Worm (Caenorhabditis elegans): ENCODE data around the gene frpr-4.

frpr-4 gene

ce11 chrII:5222830-5223229, 32.5 kb downstream of the frpr-4 start:
- peak; percentile 9 for TF ChIP-seq nhr-11 (tag; optimal IDR thresholded peaks at IDR 0.05)
- TF ChIP-seq aha-1 (tag): peak; percentile 46
- no peak for TF ChIP-seq nhr-25 (tag; optimal IDR thresholded peaks at IDR 0.05; ENCODE audit: borderline replicate concordance, insufficient read depth)

DNA sequence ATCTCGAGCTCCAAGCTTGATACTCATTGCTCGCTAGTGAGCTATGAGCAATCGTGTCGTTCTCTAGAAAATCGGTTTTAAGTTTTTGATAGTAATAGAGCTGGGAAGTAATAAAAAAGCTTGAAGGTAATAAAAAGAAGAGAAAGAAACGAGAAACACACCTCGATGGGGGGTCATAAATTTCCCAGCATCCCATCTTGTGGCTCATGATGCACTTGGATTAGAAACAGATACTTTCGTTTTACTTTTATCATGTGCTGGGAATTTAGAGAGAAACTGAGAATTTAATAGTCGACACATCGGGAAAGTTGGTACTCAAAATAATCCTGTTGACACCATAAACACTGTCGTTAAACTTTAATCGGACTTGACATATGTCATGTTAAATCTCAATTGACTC, 34.7 kb downstream of the frpr-4 start:
- TF ChIP-seq unc-62 (GFP tag; optimal IDR thresholded peaks at IDR 0.05 in 1 of 2) (peak in 1 of 2 experiments; percentile 58), unc-62 (tag; optimal IDR thresholded peaks at IDR 0.05) (no peak), ceh-20 (GFP tag; IDR thresholded peaks at IDR 0.05) (no peak), pqm-1 (tag; optimal IDR thresholded peaks at IDR 0.05) (no peak)

DNA sequence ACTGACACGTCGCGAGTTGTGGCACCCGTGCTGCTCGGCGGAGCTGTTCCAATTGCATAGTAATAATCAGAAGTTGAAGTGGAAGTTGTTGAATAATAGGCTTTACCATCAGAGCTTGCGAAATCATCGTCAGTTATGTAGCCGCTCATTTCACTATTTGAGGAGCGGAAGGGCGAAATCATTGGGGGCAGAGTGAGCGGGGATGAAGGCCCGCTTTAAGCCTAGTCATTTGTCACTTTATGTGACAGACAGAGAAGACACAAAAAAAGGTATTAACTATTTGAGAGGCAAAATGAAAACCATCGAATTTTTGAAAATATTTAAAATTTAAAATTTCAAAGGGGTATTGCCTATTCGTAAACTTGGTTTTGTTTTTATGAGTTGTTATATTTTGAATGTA, 37.0 kb downstream of the frpr-4 start:
- TF ChIP-seq aha-1 (tag) (peak; percentile 39), zfp-3 (GFP tag; conservative IDR thresholded peaks at IDR 0.05) (no peak)

- TF ChIP-seq ces-1 (GFP tag; optimal IDR thresholded peaks at IDR 0.05): no peak
- TF ChIP-seq F49E8.2 (tag; optimal IDR thresholded peaks at IDR 0.05; ENCODE audit: borderline replicate concordance): no peak
- TF ChIP-seq ZK337.2 (GFP tag; IDR thresholded peaks at IDR 0.05): no peak
- no peak for TF ChIP-seq mxl-2 (GFP tag; conservative IDR thresholded peaks at IDR 0.05)
- no peak for TF ChIP-seq ztf-7 (tag; optimal IDR thresholded peaks at IDR 0.05)
- no peak for TF ChIP-seq sdz-12 (GFP tag; optimal IDR thresholded peaks at IDR 0.05)
- no peak for TF ChIP-seq madf-5 (GFP tag; IDR thresholded peaks at IDR 0.05)
- no peak for TF ChIP-seq ceh-28 (tag; optimal IDR thresholded peaks at IDR 0.05)
- TF ChIP-seq ceh-62 (tag; optimal IDR thresholded peaks at IDR 0.05): no peak
These were observed 42.7 kb downstream of the frpr-4 start, which contains the start of gene C34F11.1 for ce11 chrII:5212675-5213074. C34F11.1 (plus strand) TSS chrII:5212975.

DNA sequence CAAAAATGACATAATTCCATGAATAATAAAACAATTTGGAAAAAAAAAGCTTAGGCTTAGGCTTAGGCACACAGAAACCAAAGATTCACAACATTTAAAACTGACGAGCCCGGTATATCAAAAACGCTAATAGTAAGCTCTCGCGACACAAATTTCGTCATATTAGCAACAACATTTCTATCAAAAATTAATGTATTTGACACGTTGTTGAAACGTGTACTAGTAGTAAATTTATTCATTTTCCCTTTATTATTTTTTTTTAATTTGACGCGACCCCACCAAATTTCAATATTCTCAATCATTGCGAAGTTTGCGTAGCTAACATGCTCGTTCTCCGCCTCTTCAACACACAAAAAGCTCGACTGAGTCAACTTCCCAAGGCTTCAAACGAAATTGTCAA, 43.4 kb downstream of the frpr-4 start, which contains the start of gene C34F11.2:
C34F11.2 (plus strand) TSS at position 301 of the 400 bp plus-strand sequence.
- TF ChIP-seq dpl-1 (GFP tag; optimal IDR thresholded peaks at IDR 0.05) (no peak), lin-39 (tag; optimal IDR thresholded peaks at IDR 0.05) (no peak), aha-1 (tag) (peak; percentile 90), nhr-111 (GFP tag; optimal IDR thresholded peaks at IDR 0.05) (no peak), T26A8.4 (GFP tag; IDR thresholded peaks at IDR 0.05) (no peak), dmd-6 (GFP tag; IDR thresholded peaks at IDR 0.05) (no peak)

DNA sequence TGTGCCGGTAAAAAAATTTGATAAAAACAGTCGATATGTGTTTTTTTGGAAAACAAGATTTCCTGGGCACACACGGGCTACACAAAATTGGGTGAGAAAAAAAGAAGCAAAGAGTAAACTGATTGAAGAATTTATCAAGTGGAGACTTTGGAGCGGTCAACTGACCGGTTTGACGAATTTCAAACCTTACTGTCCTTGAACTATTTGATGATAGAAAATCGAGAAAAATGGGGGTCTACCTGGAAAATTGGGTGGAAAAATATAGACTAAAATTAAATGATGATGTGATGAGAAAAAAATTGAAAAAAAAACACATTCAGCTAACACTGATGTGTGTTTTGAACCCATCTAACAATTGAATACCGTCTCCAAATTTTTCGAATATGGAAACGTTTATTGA, 44.5 kb downstream of the frpr-4 start, which contains the start of gene C34F11.8:
C34F11.8 (minus strand) TSS at position 135 of the 400 bp plus-strand sequence.
- TF ChIP-seq tag-97 (GFP tag; IDR thresholded peaks at IDR 0.05) (no peak), aha-1 (tag) (peak; percentile 27), unc-62 (GFP tag; optimal IDR thresholded peaks at IDR 0.05 in 1 of 2) (peak in 1 of 2 experiments; percentile 95), unc-62 (tag; optimal IDR thresholded peaks at IDR 0.05) (no peak), nhr-28 (tag; optimal IDR thresholded peaks at IDR 0.05) (peak; percentile 64)

DNA sequence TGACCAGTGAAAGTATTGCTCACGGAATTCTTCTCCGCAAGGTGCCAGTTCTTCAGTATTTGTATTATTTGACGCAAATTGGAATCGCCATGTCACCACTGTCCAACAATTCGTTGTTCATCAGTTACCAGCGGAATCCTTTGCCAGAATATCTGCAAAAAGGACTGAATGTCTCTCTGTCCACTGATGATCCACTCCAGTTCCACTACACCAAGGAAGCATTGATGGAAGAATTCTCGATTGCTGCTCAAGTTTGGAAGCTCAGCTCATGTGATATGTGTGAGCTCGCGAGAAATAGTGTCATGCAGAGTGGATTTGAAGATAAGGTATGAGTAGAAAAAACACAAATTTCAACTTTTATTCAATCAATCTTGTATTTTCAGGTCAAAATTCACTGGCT, 46.2 kb downstream of the frpr-4 start:
- TF ChIP-seq D1046.2 (GFP tag; IDR thresholded peaks at IDR 0.05): no peak
- no peak for TF ChIP-seq saeg-2 (GFP tag; IDR thresholded peaks at IDR 0.05)
- TF ChIP-seq gei-8 (GFP tag; optimal IDR thresholded peaks at IDR 0.05): no peak
- no peak for TF ChIP-seq ceh-20 (GFP tag; IDR thresholded peaks at IDR 0.05)
- peak in 1 of 2 experiments; percentile 86 for TF ChIP-seq unc-62 (GFP tag; optimal IDR thresholded peaks at IDR 0.05 in 1 of 2)
- TF ChIP-seq unc-62 (tag; optimal IDR thresholded peaks at IDR 0.05): no peak

ce11 chrII:5205286-5205685, 50.0 kb downstream of the frpr-4 start:
- no peak for TF ChIP-seq vab-7 (GFP tag; IDR thresholded peaks at IDR 0.05)
- peak; percentile 7 for TF ChIP-seq nhr-28 (tag; optimal IDR thresholded peaks at IDR 0.05)
- no peak for TF ChIP-seq ceh-32 (tag; optimal IDR thresholded peaks at IDR 0.05; ENCODE audit: poor library complexity)
- no peak for TF ChIP-seq nhr-10 (tag; optimal IDR thresholded peaks at IDR 0.05)
- TF ChIP-seq aha-1 (tag): peak; percentile 82
- TF ChIP-seq mep-1 (tag; optimal IDR thresholded peaks at IDR 0.05): no peak
- no peak for TF ChIP-seq daf-16 (GFP tag; optimal IDR thresholded peaks at IDR 0.05)
- peak; percentile 16 for TF ChIP-seq daf-16 (tag; optimal IDR thresholded peaks at IDR 0.05)
- no peak for TF ChIP-seq F49E8.2 (tag; optimal IDR thresholded peaks at IDR 0.05; ENCODE audit: borderline replicate concordance)
- no peak for TF ChIP-seq nhr-111 (GFP tag; optimal IDR thresholded peaks at IDR 0.05)
- no peak for TF ChIP-seq daf-8 (GFP tag; IDR thresholded peaks at IDR 0.05)
- TF ChIP-seq lin-39 (tag; optimal IDR thresholded peaks at IDR 0.05): no peak
- no peak for TF ChIP-seq ceh-20 (GFP tag; IDR thresholded peaks at IDR 0.05)

Data from whole organism, L4 larva.